Worm (Caenorhabditis elegans) whole organism, mixed stage, embryonic: ENCODE measurements around the gene sra-38.
A peak's percentile ranks its signal among the peaks of the same experiment; 100 is the strongest.

Source experiments
- bed-3 ChIP-seq: fragments of 200-800 bp; sonication (Bioruptor generic); optimal IDR thresholded peaks from 3 replicates; lab custom pipeline; 2018; ENCODE audit warnings: mild to moderate bottlenecking, missing genetic modification characterization, moderate library complexity, missing compliant biosample characterization
- ceh-39 ChIP-seq: fragments of 150-350 bp; optimal IDR thresholded peaks from 2 replicates; lab custom pipeline; 2014; ENCODE audit warnings: missing biosample characterization, missing genetic modification characterization
- elt-3 ChIP-seq: fragments of 150-350 bp; optimal IDR thresholded peaks from 2 replicates; lab custom pipeline; 2014; ENCODE audit warnings: missing biosample characterization, missing genetic modification characterization
- lin-13 ChIP-seq: fragments of 150-350 bp; optimal IDR thresholded peaks from 2 replicates; lab custom pipeline; 2014; ENCODE audit warnings: missing biosample characterization, missing genetic modification characterization
- nhr-12 ChIP-seq: fragments of 150-350 bp; optimal IDR thresholded peaks from 2 replicates; lab custom pipeline; 2014; ENCODE audit warnings: missing biosample characterization, missing genetic modification characterization
- nhr-237 ChIP-seq: fragments of 150-350 bp; optimal IDR thresholded peaks from 2 replicates; lab custom pipeline; 2014; ENCODE audit warnings: missing biosample characterization, missing genetic modification characterization
- nhr-28 ChIP-seq: fragments of 150-350 bp; optimal IDR thresholded peaks from 2 replicates; lab custom pipeline; 2014; ENCODE audit warnings: missing biosample characterization, missing genetic modification characterization
- nhr-76 ChIP-seq: sonication (generic microtip); optimal IDR thresholded peaks from 2 replicates; lab custom pipeline; 2017; ENCODE audit warnings: missing biosample characterization, missing genetic modification characterization
- pha-4 ChIP-seq: fragments of 150-350 bp; optimal IDR thresholded peaks from 2 replicates; lab custom pipeline; 2018; ENCODE audit warnings: missing biosample characterization, missing genetic modification reagents, missing genetic modification characterization
- snpc-4 ChIP-seq: fragments of 150-350 bp; optimal IDR thresholded peaks from 2 replicates; lab custom pipeline; 2014; ENCODE audit warnings: missing biosample characterization, missing genetic modification characterization
- unc-39 ChIP-seq: fragments of 150-350 bp; optimal IDR thresholded peaks from 2 replicates; lab custom pipeline; 2014; ENCODE audit warnings: missing biosample characterization, missing genetic modification characterization
- unc-62 ChIP-seq: fragments of 150-350 bp; optimal IDR thresholded peaks from 2 replicates; lab custom pipeline; 2014; ENCODE audit warnings: missing biosample characterization, missing genetic modification reagents, missing genetic modification characterization
- ztf-11 ChIP-seq: fragments of 150-350 bp; optimal IDR thresholded peaks from 2 replicates; lab custom pipeline; 2014; ENCODE audit warnings: missing biosample characterization, missing genetic modification characterization

- TF ChIP-seq lin-13 (tag; lab: Kevin White, UChicago) (no peak), bed-3 (GFP tag; lab: Kevin White, UChicago) (no peak), nhr-76 (tag; lab: Kevin White, UChicago) (no peak), snpc-4 (tag; lab: Kevin White, UChicago) (no peak), nhr-28 (tag; lab: Kevin White, UChicago) (no peak), nhr-237 (no peak), ztf-11 (no peak), unc-39 (tag; lab: Kevin White, UChicago) (no peak), elt-3 (tag; lab: Kevin White, UChicago) (no peak), ceh-39 (tag; lab: Kevin White, UChicago) (no peak), pha-4 (tag; lab: Kevin White, UChicago) (no peak), nhr-12 (tag; lab: Kevin White, UChicago) (no peak), unc-62 (peak; percentile 90)
Measured at ce11 chrX:13873324-13873933, 26.5 kb downstream of the sra-38 start.
